Fruit fly (Drosophila melanogaster) whole organism, embryonic: Measurements from ENCODE around the gene CG1998.

Experiments
- Atf6 ChIP-seq: fragments of 200-800 bp; sonication (Bioruptor generic); IDR thresholded peaks from 2 replicates; pipeline ENCODE4 v1.3.6; 2022; ENCODE audit warnings: missing biosample characterization, missing genetic modification characterization
- CG1024 ChIP-seq: fragments of 200-800 bp; sonication (Bioruptor generic); IDR thresholded peaks from 2 replicates; pipeline ENCODE4 v1.3.6; 2022; ENCODE audit warnings: missing biosample characterization, missing genetic modification characterization
- CG12104 ChIP-seq: fragments of 200-800 bp; sonication (Bioruptor generic); optimal IDR thresholded peaks from 3 replicates; lab custom pipeline; 2016; ENCODE audit warnings: missing biosample characterization, missing genetic modification characterization
- CG1233 ChIP-seq: fragments of 200-800 bp; sonication (Bioruptor generic); optimal IDR thresholded peaks from 4 replicates; lab custom pipeline; 2018; ENCODE audit warnings: missing biosample characterization, mild to moderate bottlenecking, missing genetic modification characterization
- CG12659 ChIP-seq: fragments of 200-800 bp; sonication (Bioruptor generic); optimal IDR thresholded peaks from 3 replicates; lab custom pipeline; 2017; ENCODE audit warnings: mild to moderate bottlenecking, missing biosample characterization, missing genetic modification reagents, missing genetic modification characterization
- CG13287 ChIP-seq: fragments of 200-800 bp; sonication (Bioruptor generic); IDR thresholded peaks from 2 replicates; pipeline ENCODE4 v1.3.6; 2022; ENCODE audit warnings: missing biosample characterization, missing genetic modification characterization; ENCODE audit not compliant: partially characterized antibody
- CG13775 ChIP-seq: fragments of 200-800 bp; sonication (Bioruptor generic); optimal IDR thresholded peaks from 3 replicates; lab custom pipeline; 2017; ENCODE audit warnings: missing biosample characterization, mild to moderate bottlenecking, missing genetic modification characterization
- CG14014 ChIP-seq: fragments of 200-800 bp; sonication (Bioruptor generic); IDR thresholded peaks from 2 replicates; pipeline ENCODE4 v1.3.6; 2022; ENCODE audit warnings: missing biosample characterization, missing genetic modification characterization
- CG14441 ChIP-seq: fragments of 200-800 bp; sonication (Bioruptor generic); IDR thresholded peaks from 2 replicates; pipeline ENCODE4 v1.3.6; 2022; ENCODE audit warnings: missing biosample characterization, missing genetic modification characterization
- CG15696 ChIP-seq: fragments of 200-800 bp; sonication (Bioruptor generic); optimal IDR thresholded peaks from 2 replicates; lab custom pipeline; 2019; ENCODE audit warnings: missing biosample characterization, mild to moderate bottlenecking, missing genetic modification characterization, moderate library complexity
- CG2712 ChIP-seq: fragments of 200-800 bp; optimal IDR thresholded peaks from 3 replicates; lab custom pipeline; 2019; ENCODE audit warnings: missing biosample characterization, mild to moderate bottlenecking, missing genetic modification characterization, moderate library complexity
- CG34422 ChIP-seq: fragments of 200-800 bp; sonication (Bioruptor generic); IDR thresholded peaks from 3 replicates; pipeline ENCODE4 v1.3.6; 2022; ENCODE audit warnings: missing biosample characterization, missing genetic modification characterization
- CG4854 ChIP-seq: fragments of 200-800 bp; sonication (Bioruptor generic); optimal IDR thresholded peaks from 2 replicates; lab custom pipeline; 2016; ENCODE audit warnings: missing biosample characterization, missing genetic modification characterization, inconsistent platforms
- CG7963 ChIP-seq: fragments of 200-800 bp; sonication (Bioruptor generic); IDR thresholded peaks from 3 replicates; pipeline ENCODE4 v1.3.6; 2022; ENCODE audit warnings: missing biosample characterization, missing genetic modification characterization; ENCODE audit not compliant: partially characterized antibody
- CG8290 ChIP-seq, 3 experiments: fragments of 200-800 bp; sonication (Bioruptor generic); optimal IDR thresholded peaks; 2 replicates each; lab custom pipeline; 2016 to 2019; ENCODE audit warnings: missing biosample characterization in 3 of 3, missing genetic modification characterization in 3 of 3, mild to moderate bottlenecking in 2 of 3, moderate library complexity in 1 of 3
- CG9817 ChIP-seq: fragments of 200-800 bp; sonication (Bioruptor generic); optimal IDR thresholded peaks from 2 replicates; lab custom pipeline; 2018; ENCODE audit warnings: missing biosample characterization, mild to moderate bottlenecking, missing genetic modification characterization, moderate library complexity
- CG9876 ChIP-seq: fragments of 200-800 bp; sonication (Bioruptor generic); optimal IDR thresholded peaks from 2 replicates; lab custom pipeline; 2016; ENCODE audit warnings: missing biosample characterization, missing genetic modification characterization
- Camta ChIP-seq: fragments of 200-800 bp; sonication (Bioruptor generic); optimal IDR thresholded peaks from 2 replicates; lab custom pipeline; 2016; ENCODE audit warnings: missing biosample characterization, missing genetic modification characterization
- D ChIP-seq, 2 experiments: fragments of 200-800 bp in 1 of 2; fragments of >200 bp in 1 of 2; sonication (Bioruptor generic) in 1 of 2; optimal IDR thresholded peaks; 2 replicates in 1 of 2; 3 replicates in 1 of 2; lab custom pipeline; 2017; ENCODE audit warnings: mild to moderate bottlenecking in 1 of 2, missing biosample characterization in 1 of 2, missing genetic modification characterization in 1 of 2, missing genetic modification reagents in 1 of 2
- D19A ChIP-seq: fragments of 200-800 bp; optimal IDR thresholded peaks from 3 replicates; lab custom pipeline; 2019; ENCODE audit warnings: missing biosample characterization, mild to moderate bottlenecking, missing genetic modification characterization, moderate library complexity
- Dek ChIP-seq: fragments of 200-800 bp; sonication (Bioruptor generic); optimal IDR thresholded peaks from 3 replicates; lab custom pipeline; 2019; ENCODE audit warnings: missing biosample characterization, mild to moderate bottlenecking, missing genetic modification characterization, moderate library complexity
- Dll ChIP-seq: fragments of 200-800 bp; sonication (Bioruptor generic); IDR thresholded peaks from 4 replicates; pipeline ENCODE4 v1.3.6; 2022; ENCODE audit warnings: missing biosample characterization, missing genetic modification characterization; ENCODE audit not compliant: partially characterized antibody
- E2f1 ChIP-seq: fragments of 200-800 bp; sonication (Bioruptor generic); IDR thresholded peaks from 2 replicates; pipeline ENCODE4 v1.3.6; 2022; ENCODE audit warnings: missing biosample characterization, missing genetic modification characterization
- Fer1 ChIP-seq: fragments of 200-800 bp; sonication (Bioruptor generic); optimal IDR thresholded peaks from 2 replicates; lab custom pipeline; 2017; ENCODE audit warnings: missing biosample characterization, mild to moderate bottlenecking, missing genetic modification characterization
- Fer2 ChIP-seq: fragments of 200-800 bp; sonication (Bioruptor generic); optimal IDR thresholded peaks from 2 replicates; lab custom pipeline; 2018; ENCODE audit warnings: missing biosample characterization, mild to moderate bottlenecking, missing genetic modification characterization, moderate library complexity
- Hsf ChIP-seq: fragments of 200-800 bp; sonication (Bioruptor generic); optimal IDR thresholded peaks from 3 replicates; lab custom pipeline; 2016; ENCODE audit warnings: missing biosample characterization, missing genetic modification characterization
- MBD-R2 ChIP-seq: fragments of 200-800 bp; sonication (Bioruptor generic); IDR thresholded peaks from 2 replicates; pipeline ENCODE4 v1.3.6; 2022; ENCODE audit warnings: missing biosample characterization, missing genetic modification characterization
- Meics ChIP-seq: fragments of 200-800 bp; sonication (Bioruptor generic); optimal IDR thresholded peaks from 2 replicates; lab custom pipeline; 2017; ENCODE audit warnings: missing biosample characterization, mild to moderate bottlenecking, missing genetic modification characterization
- Mes4 ChIP-seq: fragments of 200-800 bp; sonication (Bioruptor generic); optimal IDR thresholded peaks from 2 replicates; lab custom pipeline; 2016; ENCODE audit warnings: missing biosample characterization, missing genetic modification characterization
- Nf-YC ChIP-seq: fragments of 200-800 bp; optimal IDR thresholded peaks from 3 replicates; lab custom pipeline; 2019; ENCODE audit warnings: missing biosample characterization, mild to moderate bottlenecking, missing genetic modification characterization, moderate library complexity
- Oaz ChIP-seq: fragments of 200-800 bp; sonication (Bioruptor generic); IDR thresholded peaks from 2 replicates; pipeline ENCODE4 v1.3.6; 2022; ENCODE audit warnings: missing biosample characterization, missing genetic modification characterization
- Trl ChIP-seq, 3 experiments: fragments of >200 bp in 2 of 3; fragments of 200-800 bp in 1 of 3; sonication (Bioruptor generic) in 1 of 3; optimal IDR thresholded peaks; 2 replicates in 1 of 3; 3 replicates in 2 of 3; lab custom pipeline; 2016 to 2017; ENCODE audit warnings: missing biosample characterization in 1 of 3, missing genetic modification characterization in 1 of 3
- amos ChIP-seq: fragments of 200-800 bp; sonication (Bioruptor generic); IDR thresholded peaks from 2 replicates; pipeline ENCODE4 v1.3.6; 2022; ENCODE audit warnings: missing biosample characterization, missing genetic modification characterization; ENCODE audit not compliant: partially characterized antibody
- bcd ChIP-seq: fragments of 200-800 bp; sonication (Bioruptor generic); optimal IDR thresholded peaks from 2 replicates; lab custom pipeline; 2017; ENCODE audit warnings: missing biosample characterization, mild to moderate bottlenecking, missing genetic modification characterization
- caup ChIP-seq: fragments of 200-800 bp; sonication (Bioruptor generic); optimal IDR thresholded peaks from 3 replicates; lab custom pipeline; 2017; ENCODE audit warnings: missing biosample characterization, mild to moderate bottlenecking, missing genetic modification characterization, moderate library complexity; ENCODE audit not compliant: severe bottlenecking
- cg ChIP-seq: fragments of 200-800 bp; sonication (Bioruptor generic); optimal IDR thresholded peaks from 3 replicates; lab custom pipeline; 2019; ENCODE audit warnings: missing biosample characterization, mild to moderate bottlenecking, missing genetic modification characterization, moderate library complexity
- croc ChIP-seq: fragments of 200-800 bp; sonication (Bioruptor generic); conservative IDR thresholded peaks from 3 replicates; pipeline ENCODE4 v1.3.6; 2022; ENCODE audit warnings: missing biosample characterization, missing genetic modification characterization
- gem ChIP-seq: fragments of 200-800 bp; sonication (Bioruptor generic); optimal IDR thresholded peaks from 2 replicates; lab custom pipeline; 2019; ENCODE audit warnings: missing biosample characterization, mild to moderate bottlenecking, missing genetic modification characterization, moderate library complexity
- hkb ChIP-seq, 2 experiments: fragments of 200-800 bp in 1 of 2; fragments of >200 bp in 1 of 2; sonication (Bioruptor generic) in 1 of 2; IDR thresholded peaks in 1 of 2; optimal IDR thresholded peaks in 1 of 2; 2 replicates each; pipeline versions ENCODE4 v1.3.6 to Lab custom; 2017 to 2022; ENCODE audit warnings: missing biosample characterization in 1 of 2, missing genetic modification characterization in 1 of 2
- pfk ChIP-seq: fragments of 200-800 bp; sonication (Bioruptor generic); optimal IDR thresholded peaks from 2 replicates; lab custom pipeline; 2018; ENCODE audit warnings: missing biosample characterization, mild to moderate bottlenecking, missing genetic modification characterization, moderate library complexity
- pros ChIP-seq: fragments of 200-800 bp; sonication (Bioruptor generic); optimal IDR thresholded peaks from 3 replicates; lab custom pipeline; 2019; ENCODE audit warnings: missing biosample characterization, mild to moderate bottlenecking, missing genetic modification characterization, moderate library complexity
- ro ChIP-seq: fragments of 200-800 bp; sonication (Bioruptor generic); IDR thresholded peaks from 2 replicates; pipeline ENCODE4 v1.3.6; 2022; ENCODE audit warnings: missing biosample characterization, missing genetic modification characterization
- scrt ChIP-seq: fragments of 200-800 bp; sonication (Bioruptor generic); optimal IDR thresholded peaks from 2 replicates; lab custom pipeline; 2018; ENCODE audit warnings: missing biosample characterization, mild to moderate bottlenecking, missing genetic modification characterization, moderate library complexity
- tin ChIP-seq: fragments of 200-800 bp; sonication (Bioruptor generic); optimal IDR thresholded peaks from 3 replicates; lab custom pipeline; 2016; ENCODE audit warnings: missing biosample characterization, missing genetic modification characterization
- toy ChIP-seq: fragments of 200-800 bp; sonication (Bioruptor generic); IDR thresholded peaks from 2 replicates; pipeline ENCODE4 v1.3.6; 2022; ENCODE audit warnings: missing biosample characterization, missing genetic modification characterization

The CG1998 gene

dm6 chrX:13403962-13404830 is 8.7 kb downstream of the CG1998 start, which contains the start of gene GstT4 (continued):
- TF ChIP-seq cg (GFP tag; lab: Kevin White, UChicago) (peak; percentile 19), CG34422 (GFP tag; lab: Robert Waterston, UW) (peak; percentile 79; the same call in 2 of the 3 replicates), E2f1 (GFP tag; lab: Robert Waterston, UW) (0 out of 2 replicates have a peak, but pooled peaks have one; percentile 13), CG12659 (peak; percentile 27), Dll (GFP tag; lab: Robert Waterston, UW) (no peak), Fer2 (tag; lab: Kevin White, UChicago) (no peak), CG14014 (0 out of 2 replicates have a peak, but pooled peaks have one; percentile 20), Fer1 (GFP tag; lab: Kevin White, UChicago) (no peak), tin (GFP tag; lab: Kevin White, UChicago) (peak; percentile 40), CG15696 (tag; lab: Kevin White, UChicago) (no peak), CG13775 (GFP tag; lab: Kevin White, UChicago) (peak; percentile 14), CG2712 (tag; lab: Kevin White, UChicago) (peak; percentile 33), D19A (tag; lab: Kevin White, UChicago) (peak; percentile 99), gem (tag; lab: Kevin White, UChicago) (peak; percentile 52), hkb (optimal IDR thresholded peaks at IDR 0.05; lab: Kevin White, UChicago) (no peak), hkb (GFP tag; IDR thresholded peaks at IDR 0.05; lab: Robert Waterston, UW) (peak; percentile 73), Hsf (GFP tag; lab: Kevin White, UChicago) (peak; percentile 49), pros (GFP tag; lab: Kevin White, UChicago) (no peak), CG12104 (GFP tag; lab: Kevin White, UChicago) (peak; percentile 8), MBD-R2 (GFP tag; lab: Robert Waterston, UW) (peak; percentile 40; the same call in 1 of the 2 replicates), CG7963 (GFP tag; lab: Robert Waterston, UW) (no peak), Trl (optimal IDR thresholded peaks at IDR 0.05; lab: Kevin White, UChicago) (no peak), Trl (GFP tag; optimal IDR thresholded peaks at IDR 0.05; lab: Kevin White, UChicago) (peak; percentile 27), CG9876 (GFP tag; lab: Kevin White, UChicago) (peak; percentile 33), ro (GFP tag; lab: Robert Waterston, UW) (peak; percentile 45; the same call in 1 of the 2 replicates), Nf-YC (no peak), CG1233 (GFP tag; lab: Kevin White, UChicago) (peak; percentile 10), Meics (GFP tag; lab: Kevin White, UChicago) (peak; percentile 32), scrt (peak; percentile 1), pfk (GFP tag; lab: Kevin White, UChicago) (no peak), Mes4 (GFP tag; lab: Kevin White, UChicago) (peak; percentile 22), CG1024 (GFP tag; lab: Robert Waterston, UW) (no peak), Camta (GFP tag; lab: Kevin White, UChicago) (no peak), croc (GFP tag; lab: Robert Waterston, UW) (0 out of 3 replicates have a peak, but pooled peaks have one; percentile 12), CG4854 (GFP tag; lab: Kevin White, UChicago) (no peak), Dek (tag; lab: Kevin White, UChicago) (peak; percentile 3), toy (GFP tag; lab: Robert Waterston, UW) (no peak), Oaz (no peak), amos (GFP tag; lab: Robert Waterston, UW) (0 out of 2 replicates have a peak, but pooled peaks have one; percentile 6), D (optimal IDR thresholded peaks at IDR 0.05; lab: Kevin White, UChicago) (no peak), D (GFP tag; optimal IDR thresholded peaks at IDR 0.05; lab: Kevin White, UChicago) (peak; percentile 6), caup (GFP tag; lab: Kevin White, UChicago) (peak; percentile 31), CG13287 (no peak), CG8290 (GFP tag; optimal IDR thresholded peaks at IDR 0.05; lab: Kevin White, UChicago) (no peak), CG8290 (tag; optimal IDR thresholded peaks at IDR 0.05; lab: Kevin White, UChicago) (peak in 1 of 2 experiments; percentile 19), Atf6 (GFP tag; lab: Robert Waterston, UW) (peak; percentile 41; the same call in 1 of the 2 replicates), CG14441 (GFP tag; lab: Robert Waterston, UW) (peak; percentile 6; the same call in 1 of the 2 replicates), CG9817 (tag; lab: Kevin White, UChicago) (no peak), bcd (GFP tag; lab: Kevin White, UChicago) (peak; percentile 39)
